Fruit fly (Drosophila melanogaster) whole organism, embryonic: ENCODE results near the gene CG13675.
A peak's percentile ranks its signal among the peaks of the same experiment; 100 is the strongest.

Source experiments
- CG10565 ChIP-seq: fragments of 200-800 bp; sonication (Bioruptor generic); optimal IDR thresholded peaks from 3 replicates; lab custom pipeline; 2016; ENCODE audit warnings: missing biosample characterization, mild to moderate bottlenecking, missing genetic modification characterization
- CG10979 ChIP-seq: fragments of 200-800 bp; sonication (Bioruptor generic); optimal IDR thresholded peaks from 2 replicates; lab custom pipeline; 2018; ENCODE audit warnings: missing biosample characterization, mild to moderate bottlenecking, missing genetic modification characterization, moderate library complexity
- CG11456 ChIP-seq: fragments of 200-800 bp; sonication (Bioruptor generic); IDR thresholded peaks from 3 replicates; pipeline ENCODE4 v1.3.6; 2022; ENCODE audit warnings: missing biosample characterization, missing genetic modification characterization
- CG11560 ChIP-seq: fragments of 200-800 bp; sonication (Bioruptor generic); IDR thresholded peaks from 3 replicates; pipeline ENCODE4 v1.3.6; 2022; ENCODE audit warnings: missing biosample characterization, missing genetic modification characterization
- CG12769 ChIP-seq: fragments of 200-800 bp; sonication (Bioruptor generic); optimal IDR thresholded peaks from 2 replicates; lab custom pipeline; 2019; ENCODE audit warnings: missing biosample characterization, mild to moderate bottlenecking, missing genetic modification characterization, moderate library complexity
- CG13123 ChIP-seq: fragments of 200-800 bp; sonication (Bioruptor generic); optimal IDR thresholded peaks from 2 replicates; lab custom pipeline; 2016; ENCODE audit warnings: missing biosample characterization, missing genetic modification characterization
- CG13287 ChIP-seq: fragments of 200-800 bp; sonication (Bioruptor generic); IDR thresholded peaks from 2 replicates; pipeline ENCODE4 v1.3.6; 2022; ENCODE audit warnings: missing biosample characterization, missing genetic modification characterization; ENCODE audit not compliant: partially characterized antibody
- CG13894 ChIP-seq: fragments of 200-800 bp; sonication (Bioruptor generic); optimal IDR thresholded peaks from 3 replicates; lab custom pipeline; 2018; ENCODE audit warnings: missing biosample characterization, mild to moderate bottlenecking, missing genetic modification characterization, moderate library complexity
- CG1529 ChIP-seq: fragments of 200-800 bp; sonication (Bioruptor generic); optimal IDR thresholded peaks from 3 replicates; lab custom pipeline; 2018; ENCODE audit warnings: missing biosample characterization, missing genetic modification characterization
- CG15479 ChIP-seq: fragments of 200-800 bp; sonication (Bioruptor generic); optimal IDR thresholded peaks from 3 replicates; lab custom pipeline; 2019; ENCODE audit warnings: missing biosample characterization, mild to moderate bottlenecking, missing genetic modification characterization, moderate library complexity
- CG16863 ChIP-seq: fragments of 200-800 bp; sonication (Bioruptor generic); optimal IDR thresholded peaks from 3 replicates; lab custom pipeline; 2016; ENCODE audit warnings: missing biosample characterization, missing genetic modification characterization
- CG30431 ChIP-seq: fragments of 200-800 bp; sonication (Bioruptor generic); optimal IDR thresholded peaks from 2 replicates; lab custom pipeline; 2017; ENCODE audit warnings: missing biosample characterization, missing genetic modification characterization
- CG31388 ChIP-seq: fragments of 200-800 bp; sonication (Bioruptor generic); optimal IDR thresholded peaks from 2 replicates; lab custom pipeline; 2016; ENCODE audit warnings: missing biosample characterization, missing genetic modification characterization
- CG3847 ChIP-seq: fragments of 200-800 bp; sonication (Bioruptor generic); IDR thresholded peaks from 2 replicates; pipeline ENCODE4 v1.3.6; 2022; ENCODE audit warnings: missing biosample characterization, missing genetic modification characterization
- CG4707 ChIP-seq: fragments of 200-800 bp; sonication (Bioruptor generic); optimal IDR thresholded peaks from 2 replicates; lab custom pipeline; 2018; ENCODE audit warnings: missing biosample characterization, mild to moderate bottlenecking, missing genetic modification characterization, moderate library complexity
- CG5180 ChIP-seq: fragments of 200-800 bp; sonication (Bioruptor generic); optimal IDR thresholded peaks from 3 replicates; lab custom pipeline; 2017; ENCODE audit warnings: missing biosample characterization, missing genetic modification characterization, mild to moderate bottlenecking, moderate library complexity, missing genetic modification reagents
- CG7839 ChIP-seq: fragments of 200-800 bp; sonication (Bioruptor generic); optimal IDR thresholded peaks from 3 replicates; lab custom pipeline; 2018; ENCODE audit warnings: missing biosample characterization, mild to moderate bottlenecking, missing genetic modification characterization, moderate library complexity
- CG7987 ChIP-seq: fragments of 200-800 bp; sonication (Bioruptor generic); optimal IDR thresholded peaks from 2 replicates; lab custom pipeline; 2018; ENCODE audit warnings: missing biosample characterization, mild to moderate bottlenecking, missing genetic modification characterization, moderate library complexity
- CHES-1-like ChIP-seq: fragments of 200-800 bp; sonication (Bioruptor generic); optimal IDR thresholded peaks from 2 replicates; lab custom pipeline; 2016; ENCODE audit warnings: missing biosample characterization, missing genetic modification characterization
- Camta ChIP-seq: fragments of 200-800 bp; sonication (Bioruptor generic); optimal IDR thresholded peaks from 2 replicates; lab custom pipeline; 2016; ENCODE audit warnings: missing biosample characterization, missing genetic modification characterization
- Doc2 ChIP-seq: fragments of 200-800 bp; sonication (Bioruptor generic); IDR thresholded peaks from 2 replicates; pipeline ENCODE4 v1.3.6; 2022; ENCODE audit warnings: missing biosample characterization, missing genetic modification characterization
- E2f2 ChIP-seq: fragments of 200-800 bp; sonication (Bioruptor generic); IDR thresholded peaks from 2 replicates; pipeline ENCODE4 v1.3.6; 2022; ENCODE audit warnings: missing biosample characterization, missing genetic modification characterization
- ERR ChIP-seq: fragments of 200-800 bp; sonication (Bioruptor generic); optimal IDR thresholded peaks from 2 replicates; lab custom pipeline; 2016; ENCODE audit warnings: missing biosample characterization, missing genetic modification characterization
- Eip74EF ChIP-seq, 2 experiments: fragments of 200-800 bp in 1 of 2; fragments of >200 bp in 1 of 2; sonication (Bioruptor generic) in 1 of 2; optimal IDR thresholded peaks; 2 replicates each; lab custom pipeline; 2017 to 2019; ENCODE audit warnings: missing biosample characterization in 2 of 2, missing genetic modification characterization in 2 of 2, mild to moderate bottlenecking in 1 of 2, moderate library complexity in 1 of 2
- Ets65A ChIP-seq: fragments of 200-800 bp; sonication (Bioruptor generic); peaks from one replicate; lab custom pipeline; 2016; ENCODE audit warnings: missing biosample characterization, missing genetic modification characterization
- H2.0 ChIP-seq: fragments of 200-800 bp; sonication (Bioruptor generic); IDR thresholded peaks from 2 replicates; pipeline ENCODE4 v1.3.6; 2022; ENCODE audit warnings: missing biosample characterization, missing genetic modification characterization
- Hand ChIP-seq: fragments of 200-800 bp; sonication (Bioruptor generic); optimal IDR thresholded peaks from 2 replicates; lab custom pipeline; 2017; ENCODE audit warnings: mild to moderate bottlenecking, missing biosample characterization, missing genetic modification reagents, missing genetic modification characterization
- HmgZ ChIP-seq: fragments of 200-800 bp; sonication (Bioruptor generic); optimal IDR thresholded peaks from 2 replicates; lab custom pipeline; 2018; ENCODE audit warnings: missing biosample characterization, mild to moderate bottlenecking, missing genetic modification characterization
- Hr51 ChIP-seq, 2 experiments: fragments of 200-800 bp; sonication (Bioruptor generic); optimal IDR thresholded peaks; 2 replicates in 1 of 2; 3 replicates in 1 of 2; lab custom pipeline; 2016 to 2018; ENCODE audit warnings: missing biosample characterization in 2 of 2, missing genetic modification characterization in 2 of 2, mild to moderate bottlenecking in 1 of 2, moderate library complexity in 1 of 2
- Hr78 ChIP-seq, 2 experiments: fragments of 200-800 bp in 1 of 2; fragments of >200 bp in 1 of 2; sonication (Bioruptor generic) in 1 of 2; optimal IDR thresholded peaks; 2 replicates each; lab custom pipeline; 2017 to 2019; ENCODE audit warnings: missing biosample characterization in 2 of 2, missing genetic modification characterization in 2 of 2, mild to moderate bottlenecking in 1 of 2, moderate library complexity in 1 of 2
- Kr ChIP-seq: fragments of 200-800 bp; sonication (Bioruptor generic); optimal IDR thresholded peaks from 2 replicates; lab custom pipeline; 2017; ENCODE audit warnings: missing biosample characterization, mild to moderate bottlenecking, missing genetic modification characterization
- MESR4 ChIP-seq: fragments of 200-800 bp; sonication (Bioruptor generic); optimal IDR thresholded peaks from 2 replicates; lab custom pipeline; 2018; ENCODE audit warnings: missing biosample characterization, mild to moderate bottlenecking, missing genetic modification characterization, moderate library complexity
- Max ChIP-seq: fragments of 200-800 bp; sonication (Bioruptor generic); optimal IDR thresholded peaks from 2 replicates; lab custom pipeline; 2016; ENCODE audit warnings: missing biosample characterization, mild to moderate bottlenecking, missing genetic modification characterization
- Oli ChIP-seq: fragments of 200-800 bp; sonication (Bioruptor generic); optimal IDR thresholded peaks from 2 replicates; lab custom pipeline; 2018; ENCODE audit warnings: missing biosample characterization, mild to moderate bottlenecking, missing genetic modification characterization, moderate library complexity
- amos ChIP-seq: fragments of 200-800 bp; sonication (Bioruptor generic); IDR thresholded peaks from 2 replicates; pipeline ENCODE4 v1.3.6; 2022; ENCODE audit warnings: missing biosample characterization, missing genetic modification characterization; ENCODE audit not compliant: partially characterized antibody
- ash1 ChIP-seq: fragments of 200-800 bp; sonication (Bioruptor generic); optimal IDR thresholded peaks from 2 replicates; lab custom pipeline; 2018; ENCODE audit warnings: missing biosample characterization, mild to moderate bottlenecking, missing genetic modification characterization
- br ChIP-seq: fragments of >200 bp; optimal IDR thresholded peaks from 2 replicates; lab custom pipeline; 2017
- bsh ChIP-seq, 2 experiments: fragments of 200-800 bp; sonication (Bioruptor generic); optimal IDR thresholded peaks; 2 replicates each; lab custom pipeline; 2017 to 2018; ENCODE audit warnings: mild to moderate bottlenecking in 2 of 2, missing biosample characterization in 2 of 2, missing genetic modification characterization in 2 of 2, moderate library complexity in 1 of 2
- dimm ChIP-seq: fragments of 200-800 bp; sonication (Bioruptor generic); IDR thresholded peaks from 2 replicates; pipeline ENCODE4 v1.3.6; 2022; ENCODE audit warnings: missing biosample characterization, missing genetic modification characterization
- dysf ChIP-seq: fragments of 200-800 bp; sonication (Bioruptor generic); IDR thresholded peaks from 3 replicates; pipeline ENCODE4 v1.3.6; 2022; ENCODE audit warnings: missing biosample characterization, missing genetic modification characterization
- en ChIP-seq: fragments of 200-800 bp; sonication (Bioruptor generic); optimal IDR thresholded peaks from 2 replicates; lab custom pipeline; 2016; ENCODE audit warnings: missing biosample characterization, missing genetic modification characterization
- eve ChIP-seq, 2 experiments: fragments of >200 bp; optimal IDR thresholded peaks; 2 replicates each; lab custom pipeline; 2017; ENCODE audit warnings: missing biosample characterization in 2 of 2, missing genetic modification characterization in 2 of 2
- fd102C ChIP-seq: fragments of 200-800 bp; sonication (Bioruptor generic); optimal IDR thresholded peaks from 2 replicates; lab custom pipeline; 2018; ENCODE audit warnings: missing biosample characterization, mild to moderate bottlenecking, missing genetic modification characterization, moderate library complexity
- hb ChIP-seq: fragments of 200-800 bp; sonication (Bioruptor generic); IDR thresholded peaks from 3 replicates; pipeline ENCODE4 v1.3.6; 2022; ENCODE audit warnings: missing biosample characterization, missing genetic modification characterization; ENCODE audit not compliant: partially characterized antibody
- her ChIP-seq: fragments of 200-800 bp; sonication (Bioruptor generic); optimal IDR thresholded peaks from 2 replicates; lab custom pipeline; 2016; ENCODE audit warnings: missing biosample characterization, missing genetic modification characterization
- tgo ChIP-seq: fragments of 200-800 bp; sonication (Bioruptor generic); IDR thresholded peaks from 3 replicates; pipeline ENCODE4 v1.3.6; 2022; ENCODE audit warnings: missing biosample characterization, missing genetic modification characterization
- toy ChIP-seq: fragments of 200-800 bp; sonication (Bioruptor generic); IDR thresholded peaks from 2 replicates; pipeline ENCODE4 v1.3.6; 2022; ENCODE audit warnings: missing biosample characterization, missing genetic modification characterization

The CG13675 gene

DNA sequence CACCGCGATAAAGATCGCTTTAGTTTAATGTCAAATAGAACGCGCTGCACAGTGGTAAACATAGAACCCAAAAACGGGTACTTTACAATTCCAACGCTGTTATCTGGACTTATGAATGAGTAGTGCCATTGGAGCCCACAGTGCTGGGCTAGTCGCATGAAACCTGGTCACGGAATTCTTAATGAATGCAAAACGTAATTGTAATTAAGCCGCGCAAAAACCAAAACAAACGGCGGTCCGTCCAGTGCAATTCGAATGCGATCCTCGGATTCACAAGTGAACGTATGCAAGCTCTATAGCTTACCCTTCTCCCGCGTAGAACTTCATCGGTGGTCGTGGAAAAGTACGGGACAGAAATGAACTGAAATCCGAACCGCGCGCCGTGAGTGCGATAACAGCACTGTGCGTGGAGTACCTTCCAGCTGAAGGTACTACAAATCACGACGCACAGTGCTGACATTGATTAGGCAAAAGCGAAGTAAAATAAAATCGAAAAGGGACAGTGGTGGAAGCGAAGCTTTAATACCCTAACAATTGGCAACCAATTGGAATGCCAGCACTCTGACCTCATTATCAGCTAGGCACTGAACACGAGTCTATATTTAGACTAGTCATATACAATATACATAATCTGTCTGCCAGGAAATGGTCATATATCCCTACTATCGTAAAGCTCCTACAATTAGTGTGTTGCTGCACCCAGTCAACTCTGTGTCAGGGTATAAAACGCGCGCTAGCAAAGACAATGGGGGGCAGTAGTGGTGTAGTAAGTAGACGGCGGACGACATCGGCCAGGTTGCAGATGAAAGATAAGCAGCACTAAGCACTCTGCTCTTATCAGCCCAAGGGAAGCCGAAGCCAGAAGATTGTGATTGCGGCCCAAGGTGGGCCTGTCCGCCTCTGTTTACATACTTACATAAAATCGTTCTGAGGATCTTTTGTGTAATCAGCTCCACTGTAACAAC, 20.2 kb upstream of the CG13675 start (continued):
- TF ChIP-seq CG30431 (GFP tag; lab: Kevin White, UChicago) (no peak), br (no peak), Doc2 (GFP tag; lab: Robert Waterston, UW) (0 out of 2 replicates have a peak, but pooled peaks have one; percentile 32), Camta (peak; percentile 12), CG11456 (GFP tag; lab: Robert Waterston, UW) (0 out of 3 replicates have a peak, but pooled peaks have one; percentile 60), CG13287 (no peak), CG10979 (tag; lab: Kevin White, UChicago) (peak; percentile 42), MESR4 (no peak), dimm (GFP tag; lab: Robert Waterston, UW) (no peak), CG15479 (GFP tag; lab: Kevin White, UChicago) (no peak), CG13894 (no peak), CG3847 (GFP tag; lab: Robert Waterston, UW) (peak; percentile 23; the same call in 1 of the 2 replicates), Hr78 (GFP tag; optimal IDR thresholded peaks at IDR 0.05; lab: Kevin White, UChicago) (peak in 1 of 2 experiments; percentile 60), Max (peak; percentile 24), Kr (no peak), en (no peak), CG31388 (no peak), fd102C (no peak), CG4707 (GFP tag; lab: Kevin White, UChicago) (no peak), dysf (GFP tag; lab: Robert Waterston, UW) (peak; percentile 75), amos (GFP tag; lab: Robert Waterston, UW) (no peak), Oli (tag; lab: Kevin White, UChicago) (peak; percentile 54), CG5180 (GFP tag; lab: Kevin White, UChicago) (peak; percentile 12), CG13123 (no peak), hb (no peak), H2.0 (GFP tag; lab: Robert Waterston, UW) (no peak), bsh (GFP tag; optimal IDR thresholded peaks at IDR 0.05; lab: Kevin White, UChicago) (peak in 1 of 2 experiments; percentile 34), CG16863 (GFP tag; lab: Kevin White, UChicago) (peak; percentile 63), CG7839 (tag; lab: Kevin White, UChicago) (peak; percentile 58), CG1529 (peak; percentile 2), HmgZ (tag; lab: Kevin White, UChicago) (no peak), her (GFP tag; lab: Kevin White, UChicago) (peak; percentile 2), E2f2 (GFP tag; lab: Robert Waterston, UW) (no peak; the same call in 1 of the 2 replicates), Hr51 (GFP tag; optimal IDR thresholded peaks at IDR 0.05; lab: Kevin White, UChicago) (peak; percentile 37 to 62), tgo (GFP tag; lab: Robert Waterston, UW) (peak; percentile 51), ash1 (no peak), Hand (GFP tag; lab: Kevin White, UChicago) (no peak), toy (GFP tag; lab: Robert Waterston, UW) (no peak), Ets65A (GFP tag; lab: Kevin White, UChicago) (peak; percentile 72), CG12769 (tag; lab: Kevin White, UChicago) (peak; percentile 82), CG10565 (GFP tag; lab: Kevin White, UChicago) (no peak), CHES-1-like (peak; percentile 44), ERR (GFP tag; lab: Kevin White, UChicago) (peak; percentile 90), CG7987 (peak; percentile 96), eve (GFP tag; optimal IDR thresholded peaks at IDR 0.05; lab: Kevin White, UChicago) (no peak), CG11560 (no peak), Eip74EF (GFP tag; optimal IDR thresholded peaks at IDR 0.05; lab: Kevin White, UChicago) (peak in 1 of 2 experiments; percentile 27)
